Fruit fly (Drosophila melanogaster): ENCODE data around the gene eRF3.

eRF3 gene

dm6 chr2L:12460767-12461739 lies 26.8 kb downstream of the eRF3 start (continued):
- TF ChIP-seq Lim3 (GFP tag; IDR thresholded peaks at IDR 0.05) (no peak), gsb (GFP tag; IDR thresholded peaks at IDR 0.05) (no peak), CG11696 (GFP tag; IDR thresholded peaks at IDR 0.05) (0 out of 2 replicates have a peak, but pooled peaks have one; percentile 38), sob (GFP tag; IDR thresholded peaks at IDR 0.05) (no peak; the same call in 1 of the 2 replicates), mam (GFP tag; optimal IDR thresholded peaks at IDR 0.05) (no peak), Jarid2 (GFP tag; optimal IDR thresholded peaks at IDR 0.05) (peak; percentile 88), tll (GFP tag; optimal IDR thresholded peaks at IDR 0.05) (peak in 1 of 2 experiments; percentile 67), CG16779 (GFP tag; IDR thresholded peaks at IDR 0.05) (no peak), unc-4 (GFP tag; IDR thresholded peaks at IDR 0.05; ENCODE audit: partially characterized antibody) (peak; percentile 29; the same call in 1 of the 2 replicates), CG12219 (GFP tag; optimal IDR thresholded peaks at IDR 0.05) (peak; percentile 55), CG34224 (GFP tag; IDR thresholded peaks at IDR 0.05; ENCODE audit: partially characterized antibody) (peak; percentile 46; the same call in 2 of the 3 replicates), CG12155 (GFP tag; optimal IDR thresholded peaks at IDR 0.05) (no peak), toy (GFP tag; IDR thresholded peaks at IDR 0.05) (0 out of 2 replicates have a peak, but pooled peaks have one; percentile 6), Blimp-1 (GFP tag; optimal IDR thresholded peaks at IDR 0.05) (peak; percentile 25), NC2α (GFP tag; optimal IDR thresholded peaks at IDR 0.05) (no peak), emc (GFP tag; optimal IDR thresholded peaks at IDR 0.05) (no peak), CG12071 (GFP tag; optimal IDR thresholded peaks at IDR 0.05) (peak; percentile 77), YL-1 (GFP tag; optimal IDR thresholded peaks at IDR 0.05) (peak; percentile 80), fd102C (GFP tag; optimal IDR thresholded peaks at IDR 0.05) (peak; percentile 72), Sox102F (GFP tag; optimal IDR thresholded peaks at IDR 0.05) (peak; percentile 26), CG32767 (GFP tag; IDR thresholded peaks at IDR 0.05) (peak; percentile 83; the same call in 1 of the 2 replicates), ATbp (GFP tag; optimal IDR thresholded peaks at IDR 0.05) (peak; percentile 65), CG16813 (GFP tag; IDR thresholded peaks at IDR 0.05; ENCODE audit: partially characterized antibody) (no peak; the same call in 2 of the 3 replicates), Dref (GFP tag; IDR thresholded peaks at IDR 0.05) (no peak), H2.0 (GFP tag; IDR thresholded peaks at IDR 0.05) (no peak), CG6683 (GFP tag; optimal IDR thresholded peaks at IDR 0.05) (peak; percentile 80), CG8944 (GFP tag; optimal IDR thresholded peaks at IDR 0.05) (no peak), fru (optimal IDR thresholded peaks at IDR 0.05) (no peak), disco-r (GFP tag; optimal IDR thresholded peaks at IDR 0.05) (peak; percentile 44), p53 (GFP tag; optimal IDR thresholded peaks at IDR 0.05) (no peak), CG11247 (GFP tag; IDR thresholded peaks at IDR 0.05) (peak; percentile 15; the same call in 1 of the 2 replicates), CG7839 (tag; optimal IDR thresholded peaks at IDR 0.05) (no peak), CG17912 (GFP tag; optimal IDR thresholded peaks at IDR 0.05) (peak; percentile 82), hth (optimal IDR thresholded peaks at IDR 0.05) (no peak), CG7271 (tag; optimal IDR thresholded peaks at IDR 0.05) (peak; percentile 64), CG30431 (GFP tag; optimal IDR thresholded peaks at IDR 0.05) (no peak), Ets65A (GFP tag) (no peak), Hr78 (GFP tag; optimal IDR thresholded peaks at IDR 0.05) (no peak), nerfin-2 (GFP tag; IDR thresholded peaks at IDR 0.05; ENCODE audit: partially characterized antibody) (no peak), Elba2 (GFP tag; optimal IDR thresholded peaks at IDR 0.05) (no peak), CG30020 (tag; optimal IDR thresholded peaks at IDR 0.05) (peak; percentile 13), CG3726 (GFP tag; IDR thresholded peaks at IDR 0.05) (no peak), maf-S (GFP tag; optimal IDR thresholded peaks at IDR 0.05) (peak; percentile 18), ase (GFP tag; IDR thresholded peaks at IDR 0.05) (no peak), HLHmδ (GFP tag; optimal IDR thresholded peaks at IDR 0.05) (peak; percentile 58), Atf6 (GFP tag; IDR thresholded peaks at IDR 0.05) (peak; percentile 79), CG2129 (GFP tag; IDR thresholded peaks at IDR 0.05; ENCODE audit: partially characterized antibody) (no peak), CG6813 (GFP tag; optimal IDR thresholded peaks at IDR 0.05) (peak; percentile 89)

Data from whole organism, embryonic.